Fruit fly (Drosophila melanogaster): ENCODE data around the gene CG11878.

CG11878 gene

DNA sequence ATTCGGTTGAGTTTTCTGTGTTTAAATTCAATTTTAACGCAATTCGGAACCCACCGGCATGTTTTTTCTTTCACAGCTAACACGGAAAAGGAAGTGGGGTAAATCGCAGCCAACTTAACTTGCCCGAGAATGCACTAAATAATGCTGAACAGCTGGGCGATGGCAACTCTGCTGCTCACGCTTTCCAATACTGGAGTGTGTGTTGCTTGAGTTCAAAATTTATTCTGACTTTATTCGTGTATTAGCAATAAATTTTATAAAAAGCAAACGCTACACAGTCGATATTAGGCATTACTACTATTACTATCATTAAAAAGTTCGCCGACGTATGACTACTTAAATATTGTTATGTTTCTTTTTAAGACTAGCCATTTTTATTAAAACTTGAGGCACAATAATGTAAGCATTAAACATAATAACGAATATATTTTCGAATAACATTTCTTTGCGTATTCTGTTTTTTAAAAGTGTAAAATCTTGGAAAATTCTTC is 26.2 kb upstream of the CG11878 start, which contains the start of the genes RpS27 and Nup37 (continued):
- TF ChIP-seq CG5180 (GFP tag; optimal IDR thresholded peaks at IDR 0.05): peak; percentile 91
- peak; percentile 96 for TF ChIP-seq CG9797 (GFP tag; optimal IDR thresholded peaks at IDR 0.05)
- peak; percentile 98 for TF ChIP-seq CG3847 (GFP tag; IDR thresholded peaks at IDR 0.05)
- TF ChIP-seq CG9932 (GFP tag; IDR thresholded peaks at IDR 0.05): peak; percentile 98
- TF ChIP-seq CG6765 (GFP tag; optimal IDR thresholded peaks at IDR 0.05): peak; percentile 100
- peak; percentile 98 for TF ChIP-seq Fer3 (tag; optimal IDR thresholded peaks at IDR 0.05)
- no peak for TF ChIP-seq CG2129 (GFP tag; IDR thresholded peaks at IDR 0.05; ENCODE audit: partially characterized antibody)
- TF ChIP-seq CG10959 (GFP tag; IDR thresholded peaks at IDR 0.05): peak; percentile 95
- TF ChIP-seq phol (tag; optimal IDR thresholded peaks at IDR 0.05): peak; percentile 97
- peak; percentile 97 for TF ChIP-seq wek (GFP tag; optimal IDR thresholded peaks at IDR 0.05)
- no peak for TF ChIP-seq CG42726 (GFP tag; IDR thresholded peaks at IDR 0.05; ENCODE audit: partially characterized antibody)
- peak; percentile 98 for TF ChIP-seq slbo (GFP tag; IDR thresholded peaks at IDR 0.05)
- peak; percentile 98 for TF ChIP-seq p53 (GFP tag; optimal IDR thresholded peaks at IDR 0.05)
- peak; percentile 100 for TF ChIP-seq mirr (GFP tag; optimal IDR thresholded peaks at IDR 0.05)
- peak; percentile 96 for TF ChIP-seq tio (GFP tag; optimal IDR thresholded peaks at IDR 0.05)
- TF ChIP-seq CG7372 (GFP tag; IDR thresholded peaks at IDR 0.05): peak; percentile 94
- peak; percentile 100 for TF ChIP-seq CG7987 (GFP tag; optimal IDR thresholded peaks at IDR 0.05)
- peak; percentile 89 for TF ChIP-seq CG11695 (GFP tag; IDR thresholded peaks at IDR 0.05)
- TF ChIP-seq NfI (GFP tag; optimal IDR thresholded peaks at IDR 0.05): peak; percentile 100
- peak; percentile 97 for TF ChIP-seq onecut (GFP tag; IDR thresholded peaks at IDR 0.05)
- peak; percentile 97 for TF ChIP-seq H15 (GFP tag; IDR thresholded peaks at IDR 0.05)
- peak; percentile 97 for TF ChIP-seq CG12236 (GFP tag; optimal IDR thresholded peaks at IDR 0.05)
- TF ChIP-seq CG4730 (GFP tag; IDR thresholded peaks at IDR 0.05): peak; percentile 94
- peak; percentile 96 for TF ChIP-seq CG5953 (GFP tag; IDR thresholded peaks at IDR 0.05)
- TF ChIP-seq CG8359 (GFP tag; optimal IDR thresholded peaks at IDR 0.05; ENCODE audit: borderline replicate concordance): peak; percentile 94
- peak; percentile 94 for TF ChIP-seq CG17829 (tag; optimal IDR thresholded peaks at IDR 0.05)
- TF ChIP-seq CG34376 (GFP tag; optimal IDR thresholded peaks at IDR 0.05): peak; percentile 100
- TF ChIP-seq HLH4C (GFP tag; IDR thresholded peaks at IDR 0.05; ENCODE audit: partially characterized antibody): no peak
- peak; percentile 98 for TF ChIP-seq Asciz (GFP tag; optimal IDR thresholded peaks at IDR 0.05)
- TF ChIP-seq Med (GFP tag): peak; percentile 100
- TF ChIP-seq fd64A (GFP tag; optimal IDR thresholded peaks at IDR 0.05): peak; percentile 98
- TF ChIP-seq CG18011 (GFP tag; optimal IDR thresholded peaks at IDR 0.05): peak; percentile 92
- peak; percentile 94 for TF ChIP-seq CG15269 (tag; optimal IDR thresholded peaks at IDR 0.05)
- TF ChIP-seq CG16863 (GFP tag; optimal IDR thresholded peaks at IDR 0.05): peak; percentile 98
- TF ChIP-seq Kr (GFP tag; optimal IDR thresholded peaks at IDR 0.05): peak; percentile 97
- TF ChIP-seq shn (GFP tag; optimal IDR thresholded peaks at IDR 0.05): peak; percentile 99

- TF ChIP-seq unc-4 (GFP tag; IDR thresholded peaks at IDR 0.05; ENCODE audit: partially characterized antibody): peak; percentile 96
- no peak for TF ChIP-seq onecut (GFP tag; IDR thresholded peaks at IDR 0.05)
- peak; percentile 37 for TF ChIP-seq CG15601 (tag; optimal IDR thresholded peaks at IDR 0.05)
- TF ChIP-seq sug (tag; optimal IDR thresholded peaks at IDR 0.05): peak; percentile 23
- peak; percentile 32 for TF ChIP-seq CG8924 (tag; optimal IDR thresholded peaks at IDR 0.05)
- TF ChIP-seq pzg (GFP tag; optimal IDR thresholded peaks at IDR 0.05): peak; percentile 72
- no peak for TF ChIP-seq Camta (GFP tag; optimal IDR thresholded peaks at IDR 0.05)
- TF ChIP-seq CG12659 (GFP tag; optimal IDR thresholded peaks at IDR 0.05): peak; percentile 46
- no peak for TF ChIP-seq CG10959 (GFP tag; IDR thresholded peaks at IDR 0.05)
- no peak for TF ChIP-seq HLH54F (GFP tag; optimal IDR thresholded peaks at IDR 0.05)
- no peak for TF ChIP-seq maf-S (GFP tag; optimal IDR thresholded peaks at IDR 0.05)
- TF ChIP-seq Sin3A (optimal IDR thresholded peaks at IDR 0.05): peak; percentile 75
- peak; percentile 11 for TF ChIP-seq Nf-YC (tag; optimal IDR thresholded peaks at IDR 0.05)
- TF ChIP-seq CG18619 (GFP tag; optimal IDR thresholded peaks at IDR 0.05): no peak
- TF ChIP-seq CG10462 (GFP tag; optimal IDR thresholded peaks at IDR 0.05): no peak
Measured at dm6 chr3R:25249145-25250141, 24.2 kb upstream of the CG11878 start, which contains the start of gene Nup358. TSS of gene Nup358 (plus strand) at chr3R:25249348.
